Fruit fly (Drosophila melanogaster) whole organism, embryonic: ENCODE measurements around the gene CG32645.

Experiments used
- Atf-2 ChIP-seq: fragments of 200-800 bp; sonication (Bioruptor generic); optimal IDR thresholded peaks from 2 replicates; lab custom pipeline; 2016; ENCODE audit warnings: missing biosample characterization, missing genetic modification characterization
- Awh ChIP-seq: fragments of 200-800 bp; sonication (Bioruptor generic); IDR thresholded peaks from 2 replicates; pipeline ENCODE4, ENCODE4 v1.3.6; 2022; ENCODE audit warnings: missing biosample characterization, missing genetic modification characterization
- Bdp1 ChIP-seq: fragments of 200-800 bp; sonication (Bioruptor generic); optimal IDR thresholded peaks from 3 replicates; lab custom pipeline; 2016; ENCODE audit warnings: missing biosample characterization, missing genetic modification characterization
- Bgb ChIP-seq: fragments of 200-800 bp; sonication (Bioruptor generic); IDR thresholded peaks from 2 replicates; pipeline ENCODE4 v1.3.6; 2022; ENCODE audit warnings: missing biosample characterization, missing genetic modification characterization; ENCODE audit not compliant: partially characterized antibody
- CG10209 ChIP-seq: fragments of 200-800 bp; sonication (Bioruptor generic); optimal IDR thresholded peaks from 3 replicates; lab custom pipeline; 2017; ENCODE audit warnings: missing biosample characterization, mild to moderate bottlenecking, missing genetic modification characterization, missing genetic modification reagents
- CG10274 ChIP-seq: fragments of 200-800 bp; sonication (Bioruptor generic); optimal IDR thresholded peaks from 3 replicates; lab custom pipeline; 2017; ENCODE audit warnings: missing biosample characterization, mild to moderate bottlenecking, missing genetic modification characterization
- CG11560 ChIP-seq: fragments of 200-800 bp; sonication (Bioruptor generic); IDR thresholded peaks from 3 replicates; pipeline ENCODE4 v1.3.6; 2022; ENCODE audit warnings: missing biosample characterization, missing genetic modification characterization
- CG13424 ChIP-seq: fragments of 200-800 bp; sonication (Bioruptor generic); optimal IDR thresholded peaks from 2 replicates; lab custom pipeline; 2019; ENCODE audit warnings: missing biosample characterization, mild to moderate bottlenecking, missing genetic modification characterization, moderate library complexity
- CG14860 ChIP-seq: fragments of 200-800 bp; sonication (Bioruptor generic); IDR thresholded peaks from 3 replicates; pipeline ENCODE4 v1.3.6; 2022; ENCODE audit warnings: missing biosample characterization, missing genetic modification characterization; ENCODE audit not compliant: partially characterized antibody
- CG15269 ChIP-seq: fragments of 200-800 bp; sonication (Bioruptor generic); optimal IDR thresholded peaks from 2 replicates; lab custom pipeline; 2018; ENCODE audit warnings: missing biosample characterization, mild to moderate bottlenecking, missing genetic modification characterization, moderate library complexity
- CG17186 ChIP-seq: fragments of 200-800 bp; sonication (Bioruptor generic); optimal IDR thresholded peaks from 3 replicates; lab custom pipeline; 2017; ENCODE audit warnings: missing biosample characterization, missing genetic modification reagents, missing genetic modification characterization
- CG18599 ChIP-seq: fragments of 200-800 bp; sonication (Bioruptor generic); optimal IDR thresholded peaks from 3 replicates; lab custom pipeline; 2017; ENCODE audit warnings: missing biosample characterization, missing genetic modification characterization, mild to moderate bottlenecking, moderate library complexity, missing genetic modification reagents
- CG18764 ChIP-seq: fragments of 200-800 bp; sonication (Bioruptor generic); optimal IDR thresholded peaks from 3 replicates; lab custom pipeline; 2016; ENCODE audit warnings: missing biosample characterization, missing genetic modification characterization
- CG2120 ChIP-seq: fragments of 200-800 bp; sonication (Bioruptor generic); optimal IDR thresholded peaks from 3 replicates; lab custom pipeline; 2016; ENCODE audit warnings: missing biosample characterization, missing genetic modification characterization
- CG31224 ChIP-seq: fragments of 200-800 bp; sonication (Bioruptor generic); IDR thresholded peaks from 2 replicates; pipeline ENCODE4 v1.3.6; 2022; ENCODE audit warnings: missing biosample characterization, missing genetic modification characterization
- CG31388 ChIP-seq: fragments of 200-800 bp; sonication (Bioruptor generic); optimal IDR thresholded peaks from 2 replicates; lab custom pipeline; 2016; ENCODE audit warnings: missing biosample characterization, missing genetic modification characterization
- CG3281 ChIP-seq: fragments of 200-800 bp; sonication (Bioruptor generic); optimal IDR thresholded peaks from 3 replicates; lab custom pipeline; 2017; ENCODE audit warnings: missing biosample characterization, mild to moderate bottlenecking, missing genetic modification characterization
- CG33213 ChIP-seq: fragments of 200-800 bp; sonication (Bioruptor generic); optimal IDR thresholded peaks from 3 replicates; lab custom pipeline; 2016; ENCODE audit warnings: missing biosample characterization, missing genetic modification characterization
- CG42726 ChIP-seq: fragments of 200-800 bp; sonication (Bioruptor generic); IDR thresholded peaks from 2 replicates; pipeline ENCODE4 v1.3.6; 2022; ENCODE audit warnings: missing biosample characterization, missing genetic modification characterization; ENCODE audit not compliant: partially characterized antibody
- CG6791 ChIP-seq: fragments of 200-800 bp; sonication (Bioruptor generic); IDR thresholded peaks from 3 replicates; pipeline ENCODE4 v1.3.6; 2022; ENCODE audit warnings: missing biosample characterization, missing genetic modification characterization; ENCODE audit not compliant: partially characterized antibody
- CG7357 ChIP-seq: fragments of 200-800 bp; sonication (Bioruptor generic); IDR thresholded peaks from 3 replicates; pipeline ENCODE4 v1.3.6; 2022; ENCODE audit warnings: missing biosample characterization, missing genetic modification characterization
- CG7928 ChIP-seq: fragments of 200-800 bp; sonication (Bioruptor generic); optimal IDR thresholded peaks from 2 replicates; lab custom pipeline; 2017; ENCODE audit warnings: missing biosample characterization, mild to moderate bottlenecking, missing genetic modification characterization
- CrebB ChIP-seq: fragments of 200-800 bp; sonication (Bioruptor generic); optimal IDR thresholded peaks from 3 replicates; lab custom pipeline; 2018; ENCODE audit warnings: missing biosample characterization, mild to moderate bottlenecking, missing genetic modification characterization
- Dp ChIP-seq: fragments of 200-800 bp; sonication (Bioruptor generic); optimal IDR thresholded peaks from 2 replicates; lab custom pipeline; 2018; ENCODE audit warnings: missing biosample characterization, mild to moderate bottlenecking, missing genetic modification characterization, moderate library complexity
- Fer1 ChIP-seq: fragments of 200-800 bp; sonication (Bioruptor generic); optimal IDR thresholded peaks from 2 replicates; lab custom pipeline; 2017; ENCODE audit warnings: missing biosample characterization, mild to moderate bottlenecking, missing genetic modification characterization
- HLH4C ChIP-seq: fragments of 200-800 bp; sonication (Bioruptor generic); IDR thresholded peaks from 3 replicates; pipeline ENCODE4 v1.3.6; 2022; ENCODE audit warnings: missing biosample characterization, missing genetic modification characterization; ENCODE audit not compliant: partially characterized antibody
- Hand ChIP-seq: fragments of 200-800 bp; sonication (Bioruptor generic); optimal IDR thresholded peaks from 2 replicates; lab custom pipeline; 2017; ENCODE audit warnings: mild to moderate bottlenecking, missing biosample characterization, missing genetic modification reagents, missing genetic modification characterization
- Jarid2 ChIP-seq: fragments of 200-800 bp; sonication (Bioruptor generic); optimal IDR thresholded peaks from 3 replicates; lab custom pipeline; 2017; ENCODE audit warnings: mild to moderate bottlenecking, missing biosample characterization, missing genetic modification reagents, missing genetic modification characterization
- Max ChIP-seq: fragments of 200-800 bp; sonication (Bioruptor generic); optimal IDR thresholded peaks from 2 replicates; lab custom pipeline; 2016; ENCODE audit warnings: missing biosample characterization, mild to moderate bottlenecking, missing genetic modification characterization
- PHDP ChIP-seq: fragments of 200-800 bp; sonication (Bioruptor generic); optimal IDR thresholded peaks from 3 replicates; lab custom pipeline; 2018; ENCODE audit warnings: missing biosample characterization, mild to moderate bottlenecking, missing genetic modification characterization, moderate library complexity
- Ravus ChIP-seq: fragments of 200-800 bp; sonication (Bioruptor generic); IDR thresholded peaks from 2 replicates; pipeline ENCODE4 v1.3.6; 2022; ENCODE audit warnings: missing biosample characterization, missing genetic modification characterization
- Rfx ChIP-seq: fragments of 200-800 bp; sonication (Bioruptor generic); IDR thresholded peaks from 2 replicates; pipeline ENCODE4 v1.3.6; 2022; ENCODE audit warnings: missing biosample characterization, missing genetic modification characterization
- Ssrp ChIP-seq: fragments of 200-800 bp; sonication (Bioruptor generic); optimal IDR thresholded peaks from 2 replicates; lab custom pipeline; 2018; ENCODE audit warnings: missing biosample characterization, mild to moderate bottlenecking, missing genetic modification characterization, moderate library complexity
- ci ChIP-seq: fragments of 200-800 bp; sonication (Bioruptor generic); IDR thresholded peaks from 3 replicates; pipeline ENCODE4 v1.3.6; 2022; ENCODE audit warnings: missing biosample characterization, missing genetic modification characterization
- croc ChIP-seq: fragments of 200-800 bp; sonication (Bioruptor generic); conservative IDR thresholded peaks from 3 replicates; pipeline ENCODE4 v1.3.6; 2022; ENCODE audit warnings: missing biosample characterization, missing genetic modification characterization
- crp ChIP-seq, 2 experiments: fragments of 200-800 bp; sonication (Bioruptor generic); optimal IDR thresholded peaks; 2 replicates in 1 of 2; 3 replicates in 1 of 2; lab custom pipeline; 2017; ENCODE audit warnings: missing biosample characterization in 2 of 2, missing genetic modification characterization in 2 of 2, mild to moderate bottlenecking in 1 of 2, moderate library complexity in 1 of 2
- dpn ChIP-seq, 2 experiments: fragments of 200-800 bp; sonication (Bioruptor generic); optimal IDR thresholded peaks; 3 replicates each; lab custom pipeline; 2016; ENCODE audit warnings: missing biosample characterization in 2 of 2, missing genetic modification characterization in 2 of 2
- ewg ChIP-seq: fragments of 200-800 bp; sonication (Bioruptor generic); optimal IDR thresholded peaks from 3 replicates; lab custom pipeline; 2017; ENCODE audit warnings: mild to moderate bottlenecking, missing biosample characterization, missing genetic modification reagents, missing genetic modification characterization
- fd3F ChIP-seq: fragments of 200-800 bp; sonication (Bioruptor generic); optimal IDR thresholded peaks from 2 replicates; lab custom pipeline; 2018; ENCODE audit warnings: missing biosample characterization, mild to moderate bottlenecking, missing genetic modification characterization, moderate library complexity
- ftz-f1 ChIP-seq: fragments of 200-800 bp; sonication (Bioruptor generic); optimal IDR thresholded peaks from 2 replicates; lab custom pipeline; 2016; ENCODE audit warnings: missing biosample characterization, missing genetic modification characterization
- hbn ChIP-seq: fragments of 200-800 bp; sonication (Bioruptor generic); IDR thresholded peaks from 2 replicates; pipeline ENCODE4 v1.3.6; 2022; ENCODE audit warnings: missing biosample characterization, missing genetic modification characterization; ENCODE audit not compliant: partially characterized antibody
- hth ChIP-seq: fragments of >200 bp; optimal IDR thresholded peaks from 2 replicates; lab custom pipeline; 2017; ENCODE audit warnings: inconsistent platforms
- kay ChIP-seq: fragments of 200-800 bp; sonication (Bioruptor generic); optimal IDR thresholded peaks from 2 replicates; lab custom pipeline; 2016; ENCODE audit warnings: missing biosample characterization, missing genetic modification characterization
- psq ChIP-seq: fragments of 200-800 bp; sonication (Bioruptor generic); optimal IDR thresholded peaks from 2 replicates; lab custom pipeline; 2017; ENCODE audit warnings: missing biosample characterization, missing genetic modification characterization
- ranshi ChIP-seq: fragments of 200-800 bp; sonication (Bioruptor generic); IDR thresholded peaks from 2 replicates; pipeline ENCODE4 v1.3.6; 2022; ENCODE audit warnings: missing biosample characterization, missing genetic modification characterization
- tin ChIP-seq: fragments of 200-800 bp; sonication (Bioruptor generic); optimal IDR thresholded peaks from 3 replicates; lab custom pipeline; 2016; ENCODE audit warnings: missing biosample characterization, missing genetic modification characterization
- trh ChIP-seq: fragments of 200-800 bp; sonication (Bioruptor generic); optimal IDR thresholded peaks from 2 replicates; lab custom pipeline; 2016; ENCODE audit warnings: missing biosample characterization, missing genetic modification characterization
- ttk ChIP-seq: fragments of 200-800 bp; sonication (Bioruptor generic); IDR thresholded peaks from 2 replicates; pipeline ENCODE4 v2.1.2; 2022; ENCODE audit warnings: missing biosample characterization, missing genetic modification characterization
- tup ChIP-seq: fragments of 200-800 bp; sonication (Bioruptor generic); optimal IDR thresholded peaks from 2 replicates; lab custom pipeline; 2016; ENCODE audit warnings: missing biosample characterization, mild to moderate bottlenecking, missing genetic modification characterization, moderate library complexity
- vvl ChIP-seq: fragments of 200-800 bp; sonication (Bioruptor generic); IDR thresholded peaks from 2 replicates; pipeline ENCODE4 v1.3.6; 2022; ENCODE audit warnings: missing biosample characterization, missing genetic modification characterization

The CG32645 gene

DNA sequence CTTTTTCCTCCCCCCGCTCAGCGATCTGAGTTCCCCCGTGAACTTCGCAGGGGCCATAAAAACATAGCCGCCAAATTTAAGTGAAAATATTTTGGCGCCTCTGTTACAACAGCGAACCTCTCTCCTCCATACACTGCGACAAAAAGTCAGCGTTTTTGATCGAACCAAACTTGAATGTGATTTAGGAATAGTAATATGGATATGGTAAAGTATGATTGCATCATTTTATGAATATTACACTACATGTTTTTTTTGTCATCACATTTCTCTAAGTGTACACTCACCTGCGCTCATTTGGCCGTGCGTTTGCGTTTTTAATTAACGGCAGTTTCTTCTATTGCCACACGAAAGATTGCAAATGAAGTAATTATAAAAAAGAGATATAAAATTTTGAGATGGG, 3.3 kb upstream of the CG32645 start (continued):
- TF ChIP-seq ttk (GFP tag; lab: Robert Waterston, UW) (peak; percentile 74), CG13424 (peak; percentile 64), CG11560 (no peak), CrebB (tag; lab: Kevin White, UChicago) (no peak), kay (GFP tag; lab: Kevin White, UChicago) (peak; percentile 19), Hand (no peak), CG10274 (GFP tag; lab: Kevin White, UChicago) (peak; percentile 39), tin (GFP tag; lab: Kevin White, UChicago) (peak; percentile 56), CG7928 (no peak), ewg (GFP tag; lab: Kevin White, UChicago) (peak; percentile 34), CG31224 (GFP tag; lab: Robert Waterston, UW) (no peak), Jarid2 (no peak), Max (GFP tag; lab: Kevin White, UChicago) (peak; percentile 11), Bgb (GFP tag; lab: Robert Waterston, UW) (no peak), hbn (no peak), CG3281 (GFP tag; lab: Kevin White, UChicago) (no peak), Bdp1 (no peak), Atf-2 (peak; percentile 39), CG14860 (GFP tag; lab: Robert Waterston, UW) (no peak), CG15269 (tag; lab: Kevin White, UChicago) (peak; percentile 73), CG18764 (GFP tag; lab: Kevin White, UChicago) (peak; percentile 12), ftz-f1 (GFP tag; lab: Kevin White, UChicago) (no peak), CG17186 (GFP tag; lab: Kevin White, UChicago) (no peak), dpn (GFP tag; optimal IDR thresholded peaks at IDR 0.05; lab: Kevin White, UChicago) (peak; percentile 47 to 63), tup (GFP tag; lab: Kevin White, UChicago) (no peak), ranshi (peak; percentile 69), Ravus (GFP tag; lab: Robert Waterston, UW) (peak; percentile 33), Awh (peak; percentile 75), CG6791 (no peak), Dp (GFP tag; lab: Kevin White, UChicago) (no peak), CG42726 (GFP tag; lab: Robert Waterston, UW) (no peak), CG2120 (peak; percentile 24), CG31388 (GFP tag; lab: Kevin White, UChicago) (no peak), psq (GFP tag; lab: Kevin White, UChicago) (no peak), crp (GFP tag; optimal IDR thresholded peaks at IDR 0.05; lab: Kevin White, UChicago) (no peak), CG33213 (GFP tag; lab: Kevin White, UChicago) (peak; percentile 46), Ssrp (tag; lab: Kevin White, UChicago) (peak; percentile 66), PHDP (peak; percentile 48), Rfx (peak; percentile 41; the same call in 1 of the 2 replicates), CG18599 (peak; percentile 31), ci (GFP tag; lab: Robert Waterston, UW) (peak; percentile 88), Fer1 (GFP tag; lab: Kevin White, UChicago) (peak; percentile 27), fd3F (GFP tag; lab: Kevin White, UChicago) (no peak), HLH4C (GFP tag; lab: Robert Waterston, UW) (no peak), CG7357 (GFP tag; lab: Robert Waterston, UW) (no peak), CG10209 (GFP tag; lab: Kevin White, UChicago) (peak; percentile 48), croc (0 out of 3 replicates have a peak, but pooled peaks have one; percentile 23), trh (GFP tag; lab: Kevin White, UChicago) (no peak), vvl (peak; percentile 85), hth (lab: Kevin White, UChicago) (no peak)
